Worm (Caenorhabditis elegans) whole organism, late embryonic: ENCODE measurements around the gene tni-1.

Experiments
- C08G9.2 ChIP-seq: sonication (generic microtip); optimal IDR thresholded peaks from 2 replicates; lab custom pipeline; 2016; ENCODE audit warnings: mild to moderate bottlenecking, missing genetic modification characterization, moderate library complexity, missing compliant biosample characterization
- C38D4.7 ChIP-seq: fragments of 200-800 bp; sonication (Bioruptor generic); optimal IDR thresholded peaks from 2 replicates; lab custom pipeline; 2018; ENCODE audit warnings: mild to moderate bottlenecking, missing genetic modification characterization, moderate library complexity, missing compliant biosample characterization
- F13H6.1 ChIP-seq: sonication (generic microtip); optimal IDR thresholded peaks from 2 replicates; lab custom pipeline; 2016; ENCODE audit warnings: missing genetic modification characterization, missing compliant biosample characterization
- K02D7.2 ChIP-seq: sonication (generic microtip); optimal IDR thresholded peaks from 2 replicates; lab custom pipeline; 2017; ENCODE audit warnings: mild to moderate bottlenecking, missing genetic modification characterization, missing compliant biosample characterization
- ama-1 ChIP-seq: fragments of 150-350 bp; optimal IDR thresholded peaks from 2 replicates; lab custom pipeline; 2014
- ceh-14 ChIP-seq: sonication (generic microtip); optimal IDR thresholded peaks from 2 replicates; lab custom pipeline; 2016; ENCODE audit warnings: missing genotype, missing genetic modification characterization, missing compliant biosample characterization
- ceh-18 ChIP-seq: sonication (generic microtip); optimal IDR thresholded peaks from 2 replicates; lab custom pipeline; 2016; ENCODE audit warnings: missing genetic modification characterization, missing compliant biosample characterization
- ceh-2 ChIP-seq: sonication (generic microtip); optimal IDR thresholded peaks from 2 replicates; lab custom pipeline; 2016; ENCODE audit warnings: missing genotype, missing genetic modification characterization, missing compliant biosample characterization
- ceh-24 ChIP-seq: sonication (generic microtip); optimal IDR thresholded peaks from 2 replicates; lab custom pipeline; 2016; ENCODE audit warnings: mild to moderate bottlenecking, missing genetic modification characterization, missing compliant biosample characterization
- ceh-31 ChIP-seq: sonication (generic microtip); optimal IDR thresholded peaks from 2 replicates; lab custom pipeline; 2016; ENCODE audit warnings: missing genetic modification characterization, missing compliant biosample characterization
- ceh-45 ChIP-seq: fragments of 200-800 bp; sonication (Bioruptor generic); IDR thresholded peaks from 2 replicates; pipeline ENCODE4 v1.3.6; 2022; ENCODE audit warnings: missing genetic modification reagents, missing genetic modification characterization, missing compliant biosample characterization
- ceh-48 ChIP-seq: sonication (generic microtip); optimal IDR thresholded peaks from 2 replicates; lab custom pipeline; 2016; ENCODE audit warnings: missing genetic modification characterization, inconsistent platforms, missing compliant biosample characterization
- ceh-6 ChIP-seq: fragments of 200-800 bp; sonication (Bioruptor generic); optimal IDR thresholded peaks from 2 replicates; lab custom pipeline; 2018; ENCODE audit warnings: mild to moderate bottlenecking, missing genetic modification characterization, missing compliant biosample characterization
- che-1 ChIP-seq: sonication (generic microtip); optimal IDR thresholded peaks from 2 replicates; lab custom pipeline; 2016; ENCODE audit warnings: mild to moderate bottlenecking, missing genetic modification characterization, missing compliant biosample characterization
- elt-2 ChIP-seq: sonication (generic microtip); optimal IDR thresholded peaks from 2 replicates; lab custom pipeline; 2016; ENCODE audit warnings: missing genetic modification reagents, missing genetic modification characterization, missing compliant biosample characterization
- ets-4 ChIP-seq: sonication (generic microtip); optimal IDR thresholded peaks from 2 replicates; lab custom pipeline; 2016; ENCODE audit warnings: missing genetic modification characterization, missing compliant biosample characterization
- eyg-1 ChIP-seq: sonication (generic microtip); optimal IDR thresholded peaks from 2 replicates; lab custom pipeline; 2016; ENCODE audit warnings: missing genotype, missing genetic modification characterization, missing compliant biosample characterization
- fax-1 ChIP-seq: sonication (generic microtip); optimal IDR thresholded peaks from 2 replicates; lab custom pipeline; 2016; ENCODE audit warnings: missing genotype, missing genetic modification characterization, missing compliant biosample characterization
- fkh-6 ChIP-seq: sonication (generic microtip); optimal IDR thresholded peaks from 2 replicates; lab custom pipeline; 2016; ENCODE audit warnings: missing genetic modification characterization, missing compliant biosample characterization
- gmeb-2 ChIP-seq: sonication (generic microtip); optimal IDR thresholded peaks from 2 replicates; lab custom pipeline; 2016; ENCODE audit warnings: missing genetic modification characterization, inconsistent platforms, missing compliant biosample characterization
- hlh-13 ChIP-seq: fragments of 200-800 bp; sonication (Bioruptor generic); optimal IDR thresholded peaks from 2 replicates; lab custom pipeline; 2018; ENCODE audit warnings: mild to moderate bottlenecking, missing genetic modification characterization, missing compliant biosample characterization
- hlh-15 ChIP-seq: sonication (generic microtip); optimal IDR thresholded peaks from 2 replicates; lab custom pipeline; 2016; ENCODE audit warnings: missing genetic modification characterization, missing compliant biosample characterization
- hlh-6 ChIP-seq: sonication (generic microtip); optimal IDR thresholded peaks from 2 replicates; lab custom pipeline; 2016; ENCODE audit warnings: missing genotype, missing genetic modification characterization, missing compliant biosample characterization
- hlh-8 ChIP-seq: sonication (generic microtip); optimal IDR thresholded peaks from 2 replicates; lab custom pipeline; 2016; ENCODE audit warnings: missing genotype, missing genetic modification characterization, missing compliant biosample characterization
- madf-2 ChIP-seq: sonication (generic microtip); optimal IDR thresholded peaks from 2 replicates; lab custom pipeline; 2017; ENCODE audit warnings: missing genetic modification characterization, missing compliant biosample characterization
- nfya-1 ChIP-seq: sonication (generic microtip); optimal IDR thresholded peaks from 2 replicates; lab custom pipeline; 2017; ENCODE audit warnings: missing genetic modification characterization, mild to moderate bottlenecking, missing compliant biosample characterization, antibody characterized with exemption, moderate library complexity
- nhr-232 ChIP-seq: sonication (generic microtip); optimal IDR thresholded peaks from 2 replicates; lab custom pipeline; 2016; ENCODE audit warnings: missing genetic modification characterization, missing compliant biosample characterization
- npax-4 ChIP-seq: sonication (generic microtip); optimal IDR thresholded peaks from 2 replicates; lab custom pipeline; 2016; ENCODE audit warnings: missing genetic modification characterization, missing compliant biosample characterization
- pag-3 ChIP-seq: sonication (generic microtip); optimal IDR thresholded peaks from 2 replicates; lab custom pipeline; 2016; ENCODE audit warnings: missing compliant biosample characterization, missing genetic modification characterization, borderline replicate concordance
- pax-1 ChIP-seq: fragments of 150-350 bp; optimal IDR thresholded peaks from 2 replicates; lab custom pipeline; 2014; ENCODE audit warnings: missing biosample characterization, missing genetic modification characterization
- pha-2 ChIP-seq: sonication (generic microtip); optimal IDR thresholded peaks from 2 replicates; lab custom pipeline; 2017; ENCODE audit warnings: mild to moderate bottlenecking, missing genetic modification characterization, missing compliant biosample characterization
- pros-1 ChIP-seq: fragments of 150-350 bp; optimal IDR thresholded peaks from 2 replicates; lab custom pipeline; 2014; ENCODE audit warnings: missing biosample characterization, missing genetic modification reagents, missing genetic modification characterization
- tbx-2 ChIP-seq: sonication (generic microtip); optimal IDR thresholded peaks from 2 replicates; lab custom pipeline; 2016; ENCODE audit warnings: missing genetic modification characterization, missing compliant biosample characterization
- ttx-3 ChIP-seq: sonication (generic microtip); optimal IDR thresholded peaks from 2 replicates; lab custom pipeline; 2016; ENCODE audit warnings: missing genetic modification reagents, missing genetic modification characterization, missing compliant biosample characterization
- unc-3 ChIP-seq, 2 experiments: fragments of 200-800 bp in 1 of 2; sonication (Bioruptor generic) in 1 of 2; sonication (generic microtip) in 1 of 2; conservative IDR thresholded peaks in 1 of 2; optimal IDR thresholded peaks in 1 of 2; 2 replicates each; pipeline versions ENCODE4 v1.3.6 to Lab custom; 2016 to 2022; ENCODE audit warnings: missing compliant biosample characterization in 2 of 2, missing genetic modification characterization in 2 of 2, missing genetic modification reagents in 1 of 2
- unc-42 ChIP-seq: sonication (generic microtip); optimal IDR thresholded peaks from 2 replicates; lab custom pipeline; 2016; ENCODE audit warnings: missing genotype, missing genetic modification characterization, missing compliant biosample characterization
- unc-86 ChIP-seq: sonication (generic microtip); optimal IDR thresholded peaks from 2 replicates; lab custom pipeline; 2016; ENCODE audit warnings: missing genetic modification characterization, missing compliant biosample characterization
- ztf-16 ChIP-seq: sonication (generic microtip); optimal IDR thresholded peaks from 2 replicates; lab custom pipeline; 2017; ENCODE audit warnings: missing genetic modification characterization, missing compliant biosample characterization

The tni-1 gene

ce11 chrX:11411675-11412074 lies 34.4 kb upstream of the tni-1 start:
- TF ChIP-seq nhr-232 (no peak), che-1 (no peak)

ce11 chrX:11409457-11409856 lies 32.2 kb upstream of the tni-1 start:
- TF ChIP-seq hlh-13 (GFP tag; lab: Kevin White, UChicago), result no peak
- no peak for TF ChIP-seq hlh-6 (tag; lab: Kevin White, UChicago)
- no peak for TF ChIP-seq ttx-3
- no peak for TF ChIP-seq ceh-45
- TF ChIP-seq F13H6.1 (tag; lab: Kevin White, UChicago), result no peak
- TF ChIP-seq ceh-48 (tag; lab: Kevin White, UChicago), result no peak
- TF ChIP-seq ceh-6 (GFP tag; lab: Kevin White, UChicago), result no peak
- TF ChIP-seq unc-3 (GFP tag; conservative IDR thresholded peaks at IDR 0.05; lab: Robert Waterston, UW), result no peak
- TF ChIP-seq unc-3 (tag; optimal IDR thresholded peaks at IDR 0.05; lab: Kevin White, UChicago), result no peak
- no peak for TF ChIP-seq ets-4 (tag; lab: Kevin White, UChicago)
- TF ChIP-seq hlh-8 (tag; lab: Kevin White, UChicago), result no peak
- TF ChIP-seq fax-1 (tag; lab: Kevin White, UChicago), result no peak
- TF ChIP-seq pax-1, result no peak
- no peak for TF ChIP-seq C38D4.7 (GFP tag; lab: Kevin White, UChicago)
- TF ChIP-seq ceh-31, result no peak

- peak; percentile 5 for TF ChIP-seq elt-2
- no peak for TF ChIP-seq eyg-1 (tag; lab: Kevin White, UChicago)
These were observed 30.5 kb upstream of the tni-1 start, which contains the start of gene F08B12.4 for ce11 chrX:11407682-11408335. TSS of gene F08B12.4 (minus strand) at chrX:11407732.

- TF ChIP-seq madf-2, result no peak
- no peak for TF ChIP-seq ceh-14 (tag; lab: Kevin White, UChicago)
- no peak for TF ChIP-seq ztf-16 (tag; lab: Kevin White, UChicago)
- no peak for TF ChIP-seq hlh-6 (tag; lab: Kevin White, UChicago)
- no peak for TF ChIP-seq gmeb-2 (tag; lab: Kevin White, UChicago)
- TF ChIP-seq tbx-2 (tag; lab: Kevin White, UChicago), result no peak
These were observed 29.5 kb upstream of the tni-1 start for ce11 chrX:11406784-11407183.

- TF ChIP-seq unc-42 (tag; lab: Kevin White, UChicago) (peak; percentile 73), pha-2 (no peak), pag-3 (tag; lab: Kevin White, UChicago) (no peak), C08G9.2 (tag; lab: Kevin White, UChicago) (no peak), fkh-6 (tag; lab: Kevin White, UChicago) (no peak), hlh-15 (tag; lab: Kevin White, UChicago) (no peak), pros-1 (tag; lab: Kevin White, UChicago) (no peak)
- TF ChIP-seq, all 69 proteins: peak for 1
These were observed 28.6 kb upstream of the tni-1 start, which contains the start of gene slo-2 for ce11 chrX:11405908-11406307. TSS of gene slo-2 (minus strand) at chrX:11405931.

ce11 chrX:11400467-11401184 lies 23.4 kb upstream of the tni-1 start:
- no peak for TF ChIP-seq pag-3 (tag; lab: Kevin White, UChicago)
- TF ChIP-seq ceh-24 (tag; lab: Kevin White, UChicago), result no peak
- no peak for TF ChIP-seq hlh-13 (GFP tag; lab: Kevin White, UChicago)
- no peak for TF ChIP-seq ceh-18 (tag; lab: Kevin White, UChicago)
- no peak for TF ChIP-seq pha-2
- no peak for TF ChIP-seq ama-1 (lab: Kevin White, UChicago)
- no peak for TF ChIP-seq npax-4 (tag; lab: Kevin White, UChicago)
- TF ChIP-seq unc-3 (GFP tag; conservative IDR thresholded peaks at IDR 0.05; lab: Robert Waterston, UW), result no peak
- no peak for TF ChIP-seq unc-3 (tag; optimal IDR thresholded peaks at IDR 0.05; lab: Kevin White, UChicago)
- TF ChIP-seq hlh-15 (tag; lab: Kevin White, UChicago), result no peak
- TF ChIP-seq gmeb-2 (tag; lab: Kevin White, UChicago), result no peak
- no peak for TF ChIP-seq fax-1 (tag; lab: Kevin White, UChicago)
- TF ChIP-seq C08G9.2 (tag; lab: Kevin White, UChicago), result no peak
- no peak for TF ChIP-seq ceh-2 (tag; lab: Kevin White, UChicago)
- TF ChIP-seq pros-1 (tag; lab: Kevin White, UChicago), result no peak
- no peak for TF ChIP-seq unc-86 (tag; lab: Kevin White, UChicago)
- no peak for TF ChIP-seq ttx-3
- no peak for TF ChIP-seq nfya-1 (tag; lab: Kevin White, UChicago)
- TF ChIP-seq K02D7.2 (tag; lab: Kevin White, UChicago), result no peak
- no peak for TF ChIP-seq ceh-14 (tag; lab: Kevin White, UChicago)
